Worm (Caenorhabditis elegans) whole organism, L1 larva: ENCODE results near the gene gsp-2.

Experiments
- C04F5.9 ChIP-seq: sonication (generic microtip); optimal IDR thresholded peaks from 2 replicates; lab custom pipeline; 2016; ENCODE audit warnings: missing genetic modification characterization, missing compliant biosample characterization
- C16A3.4 ChIP-seq: fragments of 150-350 bp; optimal IDR thresholded peaks from 2 replicates; lab custom pipeline; 2014; ENCODE audit warnings: missing biosample characterization, missing genetic modification characterization
- F16B12.6 ChIP-seq: fragments of 150-350 bp; optimal IDR thresholded peaks from 2 replicates; lab custom pipeline; 2014; ENCODE audit warnings: missing biosample characterization, missing genetic modification characterization
- aly-2 ChIP-seq: fragments of 150-350 bp; optimal IDR thresholded peaks from 2 replicates; lab custom pipeline; 2014; ENCODE audit warnings: missing biosample characterization, missing genetic modification characterization
- ceh-82 ChIP-seq, 3 experiments: fragments of 150-350 bp in 1 of 3; sonication (generic microtip) in 2 of 3; optimal IDR thresholded peaks; 2 replicates each; lab custom pipeline; 2014 to 2017; ENCODE audit warnings: missing biosample characterization in 3 of 3, missing genetic modification characterization in 3 of 3
- efl-1 ChIP-seq, 4 experiments: fragments of 150-350 bp; optimal IDR thresholded peaks in 3 of 4; peaks in 1 of 4; 1 replicate in 1 of 4; 2 replicates in 3 of 4; lab custom pipeline; 2014; ENCODE audit warnings: missing biosample characterization in 2 of 4, missing genetic modification characterization in 2 of 4, missing genetic modification reagents in 2 of 4
- egl-13 ChIP-seq: sonication (generic microtip); optimal IDR thresholded peaks from 2 replicates; lab custom pipeline; 2016; ENCODE audit warnings: missing genotype, missing genetic modification reagents, missing genetic modification characterization, missing compliant biosample characterization
- elt-3 ChIP-seq, 6 experiments: fragments of 150-350 bp in 1 of 6; sonication (generic microtip); optimal IDR thresholded peaks; 2 replicates each; lab custom pipeline; 2017 to 2018; ENCODE audit warnings: missing biosample characterization in 6 of 6, missing genetic modification characterization in 6 of 6, inconsistent platforms in 1 of 6
- ets-5 ChIP-seq: fragments of 200-800 bp; sonication (Bioruptor generic); IDR thresholded peaks from 2 replicates; pipeline ENCODE4 v1.3.6; 2022; ENCODE audit warnings: missing genetic modification characterization, missing compliant biosample characterization
- fkh-10 ChIP-seq: sonication (generic microtip); optimal IDR thresholded peaks from 2 replicates; lab custom pipeline; 2017; ENCODE audit warnings: missing biosample characterization, missing genetic modification reagents, missing genetic modification characterization
- fkh-4 ChIP-seq: sonication (generic microtip); optimal IDR thresholded peaks from 2 replicates; lab custom pipeline; 2016; ENCODE audit warnings: missing compliant biosample characterization, missing genetic modification characterization, borderline replicate concordance
- fos-1 ChIP-seq: fragments of 150-350 bp; optimal IDR thresholded peaks from 2 replicates; lab custom pipeline; 2014; ENCODE audit warnings: missing biosample characterization, missing genetic modification characterization
- hlh-17 ChIP-seq: fragments of 200-800 bp; sonication (Bioruptor generic); optimal IDR thresholded peaks from 2 replicates; lab custom pipeline; 2018; ENCODE audit warnings: missing genetic modification characterization, mild to moderate bottlenecking, missing compliant biosample characterization, moderate library complexity, borderline replicate concordance
- hpl-2 ChIP-seq: fragments of 150-350 bp; optimal IDR thresholded peaks from 2 replicates; lab custom pipeline; 2014; ENCODE audit warnings: missing biosample characterization, missing genetic modification reagents, missing genetic modification characterization
- lin-13 ChIP-seq: fragments of 150-350 bp; optimal IDR thresholded peaks from 2 replicates; lab custom pipeline; 2014; ENCODE audit warnings: missing biosample characterization, missing genetic modification reagents, missing genetic modification characterization
- lin-35 ChIP-seq, 2 experiments: fragments of 150-350 bp; optimal IDR thresholded peaks; 2 replicates each; lab custom pipeline; 2014; ENCODE audit warnings: missing biosample characterization in 2 of 2, missing genetic modification characterization in 2 of 2, missing genetic modification reagents in 2 of 2
- lin-39 ChIP-seq: fragments of 150-350 bp; optimal IDR thresholded peaks from 2 replicates; lab custom pipeline; 2014; ENCODE audit warnings: missing biosample characterization, missing genetic modification reagents, missing genetic modification characterization
- lir-3 ChIP-seq: sonication (generic microtip); optimal IDR thresholded peaks from 2 replicates; lab custom pipeline; 2016; ENCODE audit warnings: mild to moderate bottlenecking, missing genetic modification characterization, moderate library complexity, missing compliant biosample characterization; ENCODE audit not compliant: poor library complexity
- lsy-2 ChIP-seq, 2 experiments: fragments of 150-350 bp; optimal IDR thresholded peaks; 2 replicates each; lab custom pipeline; 2014; ENCODE audit warnings: missing biosample characterization in 2 of 2, missing genetic modification characterization in 2 of 2
- mab-9 ChIP-seq: fragments of 200-800 bp; sonication (Bioruptor generic); IDR thresholded peaks from 2 replicates; pipeline ENCODE4 v1.3.6; 2022; ENCODE audit warnings: missing genetic modification reagents, missing genetic modification characterization, missing compliant biosample characterization
- nhr-11 ChIP-seq: fragments of 150-350 bp; optimal IDR thresholded peaks from 2 replicates; lab custom pipeline; 2014; ENCODE audit warnings: missing biosample characterization, missing genetic modification characterization
- nhr-47 ChIP-seq: sonication (generic microtip); optimal IDR thresholded peaks from 2 replicates; lab custom pipeline; 2016; ENCODE audit warnings: mild to moderate bottlenecking, missing genetic modification characterization, moderate library complexity, missing compliant biosample characterization
- nhr-71 ChIP-seq: sonication (generic microtip); optimal IDR thresholded peaks from 2 replicates; lab custom pipeline; 2016; ENCODE audit warnings: mild to moderate bottlenecking, missing genetic modification characterization, moderate library complexity, missing compliant biosample characterization
- nhr-76 ChIP-seq: sonication (generic microtip); optimal IDR thresholded peaks from 2 replicates; lab custom pipeline; 2017; ENCODE audit warnings: missing biosample characterization, missing genetic modification characterization
- nhr-85 ChIP-seq: sonication (generic microtip); peaks from one replicate; lab custom pipeline; 2016; ENCODE audit warnings: missing genetic modification characterization, inconsistent platforms, missing compliant biosample characterization
- nhr-90 ChIP-seq: sonication (generic microtip); optimal IDR thresholded peaks from 2 replicates; lab custom pipeline; 2016; ENCODE audit warnings: mild to moderate bottlenecking, missing genetic modification characterization, missing compliant biosample characterization; ENCODE audit not compliant: poor library complexity
- skn-1 ChIP-seq: fragments of 150-350 bp; optimal IDR thresholded peaks from 2 replicates; lab custom pipeline; 2014; ENCODE audit warnings: missing biosample characterization, missing genetic modification characterization
- snpc-4 ChIP-seq: fragments of 150-350 bp; optimal IDR thresholded peaks from 2 replicates; lab custom pipeline; 2014; ENCODE audit warnings: missing biosample characterization, missing genetic modification characterization
- sup-37 ChIP-seq: fragments of 200-800 bp; sonication (Bioruptor generic); optimal IDR thresholded peaks from 2 replicates; lab custom pipeline; 2018; ENCODE audit warnings: mild to moderate bottlenecking, missing genetic modification characterization, missing compliant biosample characterization
- tbx-2 ChIP-seq: sonication (generic microtip); optimal IDR thresholded peaks from 2 replicates; lab custom pipeline; 2016; ENCODE audit warnings: missing genetic modification characterization, missing compliant biosample characterization
- tlp-1 ChIP-seq: fragments of 150-350 bp; optimal IDR thresholded peaks from 2 replicates; lab custom pipeline; 2014; ENCODE audit warnings: missing biosample characterization, missing genetic modification characterization
- unc-86 ChIP-seq: sonication (generic microtip); optimal IDR thresholded peaks from 2 replicates; lab custom pipeline; 2016; ENCODE audit warnings: missing genetic modification characterization, missing compliant biosample characterization
- xbp-1 ChIP-seq: sonication (generic microtip); optimal IDR thresholded peaks from 2 replicates; lab custom pipeline; 2016; ENCODE audit warnings: missing genetic modification characterization, missing compliant biosample characterization
- zip-4 ChIP-seq: fragments of 200-800 bp; sonication (Bioruptor generic); optimal IDR thresholded peaks from 2 replicates; lab custom pipeline; 2018; ENCODE audit warnings: mild to moderate bottlenecking, missing genetic modification characterization, moderate library complexity, missing compliant biosample characterization
- ztf-4 ChIP-seq: fragments of 150-350 bp; optimal IDR thresholded peaks from 2 replicates; lab custom pipeline; 2014; ENCODE audit warnings: missing biosample characterization, missing genetic modification characterization

Gene gsp-2

DNA sequence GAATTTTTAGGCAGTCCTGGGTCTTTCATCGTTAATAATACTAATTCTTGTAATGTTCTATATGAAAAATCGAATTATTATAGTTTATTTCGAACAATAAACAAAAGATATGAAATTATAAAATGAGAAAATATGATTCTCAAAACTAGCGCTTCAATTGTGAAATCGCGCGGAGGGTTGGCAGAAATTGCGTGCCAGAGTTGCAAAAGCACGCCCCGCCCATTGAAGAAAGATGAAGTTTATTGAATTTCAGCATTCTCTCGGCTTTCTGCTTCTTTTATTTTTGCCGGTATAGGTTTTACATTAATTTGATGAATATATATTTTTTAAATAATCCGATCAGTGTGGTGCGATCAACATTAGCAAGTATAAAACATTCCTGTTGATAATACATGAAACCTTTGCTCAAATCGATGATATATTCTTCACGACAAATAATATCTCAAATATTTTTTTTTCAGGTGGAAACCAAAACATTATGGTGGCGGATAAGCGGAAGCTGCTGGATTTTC, 22.7 kb downstream of the gsp-2 start, which contains the start of the genes eco-1 and hmgr-1 (continued):
- no peak for TF ChIP-seq egl-13
- TF ChIP-seq lin-13 (GFP tag; lab: Kevin White, UChicago): peak; percentile 29
- peak; percentile 24 for TF ChIP-seq unc-86 (tag; lab: Kevin White, UChicago)
- TF ChIP-seq C16A3.4: peak; percentile 8
- TF ChIP-seq lin-39 (tag; lab: Kevin White, UChicago): no peak
- TF ChIP-seq, all 84 proteins: peak for 25

DNA sequence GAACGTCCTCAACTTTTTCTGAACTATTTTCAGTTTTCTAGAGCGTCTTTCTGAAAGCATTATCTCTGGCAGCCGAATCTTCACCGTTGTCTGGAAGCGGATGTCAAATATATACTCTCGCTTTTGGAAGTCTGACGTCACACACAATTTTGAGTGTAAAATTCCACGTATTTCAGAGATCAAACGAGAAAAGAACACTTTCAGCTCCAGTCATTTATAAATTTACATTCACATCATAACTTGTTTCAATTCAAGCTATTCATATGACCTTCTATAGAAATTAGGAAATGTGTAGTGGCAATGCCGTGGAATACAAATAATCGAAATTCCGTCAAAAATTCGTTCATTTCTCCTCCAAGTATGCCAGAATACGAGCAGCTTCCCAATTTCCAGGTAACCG, 29.2 kb downstream of the gsp-2 start, which contains the start of gene F08F8.11:
Gene F08F8.11 (plus strand): TSS at position 301 of the 400 bp plus-strand sequence.
- peak; percentile 32 for TF ChIP-seq nhr-85 (tag; lab: Kevin White, UChicago)
- no peak for TF ChIP-seq efl-1 (optimal IDR thresholded peaks at IDR 0.05; lab: Kevin White, UChicago)
- TF ChIP-seq efl-1 (GFP tag; optimal IDR thresholded peaks at IDR 0.05 in 1 of 2; lab: Kevin White, UChicago): peak in 1 of 2 experiments; percentile 10
- TF ChIP-seq nhr-47 (tag; lab: Kevin White, UChicago): no peak
- TF ChIP-seq aly-2: no peak

- TF ChIP-seq egl-13 (no peak), tlp-1 (tag; lab: Kevin White, UChicago) (no peak), fkh-10 (GFP tag; lab: Kevin White, UChicago) (no peak), fos-1 (tag; lab: Kevin White, UChicago) (no peak), hpl-2 (no peak), nhr-90 (no peak), hlh-17 (GFP tag; lab: Kevin White, UChicago) (no peak), F16B12.6 (tag; lab: Kevin White, UChicago) (no peak), sup-37 (no peak), tbx-2 (no peak), lin-35 (GFP tag; optimal IDR thresholded peaks at IDR 0.05; lab: Kevin White, UChicago) (no peak), nhr-47 (tag; lab: Kevin White, UChicago) (no peak)
Measured at ce11 chrIII:7367012-7367760, 30.8 kb downstream of the gsp-2 start, which contains the start of the genes T20B12.5 and T20B12.4. T20B12.5 (minus strand) TSS chrIII:7367112. T20B12.4 (plus strand) TSS chrIII:7367710.

ce11 chrIII:7369394-7370024, 33.1 kb downstream of the gsp-2 start:
- peak; percentile 12 for TF ChIP-seq lin-39 (tag; lab: Kevin White, UChicago)
- TF ChIP-seq efl-1 (optimal IDR thresholded peaks at IDR 0.05; lab: Kevin White, UChicago): no peak
- TF ChIP-seq efl-1 (GFP tag; optimal IDR thresholded peaks at IDR 0.05 in 1 of 2; lab: Kevin White, UChicago): peak in 1 of 2 experiments; percentile 1
- no peak for TF ChIP-seq nhr-76 (tag; lab: Kevin White, UChicago)
- TF ChIP-seq nhr-47 (tag; lab: Kevin White, UChicago): peak; percentile 49
- peak; percentile 28 for TF ChIP-seq nhr-71 (tag; lab: Kevin White, UChicago)
- TF ChIP-seq lin-35 (GFP tag; optimal IDR thresholded peaks at IDR 0.05; lab: Kevin White, UChicago): peak in 1 of 2 experiments; percentile 16
- TF ChIP-seq lsy-2 (tag; optimal IDR thresholded peaks at IDR 0.05; lab: Kevin White, UChicago): peak in 1 of 2 experiments; percentile 20
- no peak for TF ChIP-seq fkh-4 (tag; lab: Kevin White, UChicago)
- TF ChIP-seq nhr-90: peak; percentile 53
- TF ChIP-seq elt-3 (tag; optimal IDR thresholded peaks at IDR 0.05; lab: Kevin White, UChicago): peak in 1 of 6 experiments; percentile 10
- TF ChIP-seq, all 84 proteins: peak for 8

ce11 chrIII:7370569-7370968, 34.2 kb downstream of the gsp-2 start:
- TF ChIP-seq ets-5 (GFP tag; lab: Robert Waterston, UW) (no peak), fkh-4 (tag; lab: Kevin White, UChicago) (no peak), nhr-11 (tag; lab: Kevin White, UChicago) (no peak), ceh-82 (tag; optimal IDR thresholded peaks at IDR 0.05; lab: Kevin White, UChicago) (no peak), snpc-4 (tag; lab: Kevin White, UChicago) (no peak), elt-3 (tag; optimal IDR thresholded peaks at IDR 0.05; lab: Kevin White, UChicago) (no peak), ztf-4 (tag; lab: Kevin White, UChicago) (no peak), lin-13 (GFP tag; lab: Kevin White, UChicago) (no peak), mab-9 (GFP tag; lab: Robert Waterston, UW) (no peak), lir-3 (tag; lab: Kevin White, UChicago) (no peak), C04F5.9 (tag; lab: Kevin White, UChicago) (no peak), xbp-1 (tag; lab: Kevin White, UChicago) (no peak), C16A3.4 (no peak), zip-4 (GFP tag; lab: Kevin White, UChicago) (no peak), skn-1 (tag; lab: Kevin White, UChicago) (no peak)
